Fruit fly (Drosophila melanogaster) whole organism, embryonic: ENCODE measurements around the gene Gr36c.

Experiments
- Antp ChIP-seq: fragments of 200-800 bp; sonication (Bioruptor generic); optimal IDR thresholded peaks from 3 replicates; lab custom pipeline; 2016; ENCODE audit warnings: missing biosample characterization, missing genetic modification characterization
- Blimp-1 ChIP-seq: fragments of 200-800 bp; sonication (Bioruptor generic); optimal IDR thresholded peaks from 3 replicates; lab custom pipeline; 2018; ENCODE audit warnings: missing biosample characterization, missing genetic modification characterization, mild to moderate bottlenecking, moderate library complexity, missing genetic modification reagents
- BtbVII ChIP-seq: fragments of 200-800 bp; sonication (Bioruptor generic); optimal IDR thresholded peaks from 3 replicates; lab custom pipeline; 2017; ENCODE audit warnings: missing biosample characterization, mild to moderate bottlenecking, missing genetic modification characterization
- C15 ChIP-seq: fragments of 200-800 bp; sonication (Bioruptor generic); IDR thresholded peaks from 3 replicates; pipeline ENCODE4 v1.3.6; 2022; ENCODE audit warnings: missing biosample characterization, missing genetic modification characterization
- CG10147 ChIP-seq: fragments of 200-800 bp; sonication (Bioruptor generic); optimal IDR thresholded peaks from 2 replicates; lab custom pipeline; 2019; ENCODE audit warnings: missing biosample characterization, mild to moderate bottlenecking, missing genetic modification characterization, moderate library complexity
- CG11504 ChIP-seq: fragments of 200-800 bp; sonication (Bioruptor generic); optimal IDR thresholded peaks from 3 replicates; lab custom pipeline; 2019; ENCODE audit warnings: missing biosample characterization, mild to moderate bottlenecking, missing genetic modification characterization, moderate library complexity
- CG12659 ChIP-seq: fragments of 200-800 bp; sonication (Bioruptor generic); optimal IDR thresholded peaks from 3 replicates; lab custom pipeline; 2017; ENCODE audit warnings: mild to moderate bottlenecking, missing biosample characterization, missing genetic modification reagents, missing genetic modification characterization
- CG12769 ChIP-seq: fragments of 200-800 bp; sonication (Bioruptor generic); optimal IDR thresholded peaks from 2 replicates; lab custom pipeline; 2019; ENCODE audit warnings: missing biosample characterization, mild to moderate bottlenecking, missing genetic modification characterization, moderate library complexity
- CG14667 ChIP-seq: fragments of 200-800 bp; sonication (Bioruptor generic); IDR thresholded peaks from 2 replicates; pipeline ENCODE4 v1.3.6; 2022; ENCODE audit warnings: missing biosample characterization, missing genetic modification characterization
- CG14710 ChIP-seq: fragments of 200-800 bp; sonication (Bioruptor generic); optimal IDR thresholded peaks from 3 replicates; lab custom pipeline; 2019; ENCODE audit warnings: missing biosample characterization, mild to moderate bottlenecking, missing genetic modification characterization, moderate library complexity
- CG15514 ChIP-seq: fragments of 200-800 bp; sonication (Bioruptor generic); optimal IDR thresholded peaks from 3 replicates; lab custom pipeline; 2017; ENCODE audit warnings: missing biosample characterization, missing genetic modification characterization, mild to moderate bottlenecking, moderate library complexity, missing genetic modification reagents
- CG15601 ChIP-seq: fragments of 200-800 bp; sonication (Bioruptor generic); optimal IDR thresholded peaks from 3 replicates; lab custom pipeline; 2019; ENCODE audit warnings: missing biosample characterization, mild to moderate bottlenecking, missing genetic modification characterization, moderate library complexity
- CG17385 ChIP-seq: fragments of 200-800 bp; sonication (Bioruptor generic); optimal IDR thresholded peaks from 3 replicates; lab custom pipeline; 2018; ENCODE audit warnings: missing biosample characterization, mild to moderate bottlenecking, missing genetic modification characterization
- CG18764 ChIP-seq: fragments of 200-800 bp; sonication (Bioruptor generic); optimal IDR thresholded peaks from 3 replicates; lab custom pipeline; 2016; ENCODE audit warnings: missing biosample characterization, missing genetic modification characterization
- CG2678 ChIP-seq: fragments of 200-800 bp; sonication (Bioruptor generic); optimal IDR thresholded peaks from 3 replicates; lab custom pipeline; 2019; ENCODE audit warnings: missing biosample characterization, mild to moderate bottlenecking, missing genetic modification characterization, moderate library complexity
- CG31365 ChIP-seq: fragments of 200-800 bp; sonication (Bioruptor generic); optimal IDR thresholded peaks from 2 replicates; lab custom pipeline; 2018; ENCODE audit warnings: missing biosample characterization, mild to moderate bottlenecking, missing genetic modification characterization
- CG33213 ChIP-seq: fragments of 200-800 bp; sonication (Bioruptor generic); optimal IDR thresholded peaks from 3 replicates; lab custom pipeline; 2016; ENCODE audit warnings: missing biosample characterization, missing genetic modification characterization
- CG33557 ChIP-seq: fragments of 200-800 bp; sonication (Bioruptor generic); optimal IDR thresholded peaks from 2 replicates; lab custom pipeline; 2019; ENCODE audit warnings: missing biosample characterization, mild to moderate bottlenecking, missing genetic modification characterization, moderate library complexity
- CG4404 ChIP-seq: fragments of 200-800 bp; sonication (Bioruptor generic); IDR thresholded peaks from 2 replicates; pipeline ENCODE4 v1.3.6; 2022; ENCODE audit warnings: missing biosample characterization, missing genetic modification characterization
- CG4854 ChIP-seq: fragments of 200-800 bp; sonication (Bioruptor generic); optimal IDR thresholded peaks from 2 replicates; lab custom pipeline; 2016; ENCODE audit warnings: missing biosample characterization, missing genetic modification characterization, inconsistent platforms
- CG7786 ChIP-seq: fragments of 200-800 bp; sonication (Bioruptor generic); optimal IDR thresholded peaks from 2 replicates; lab custom pipeline; 2016; ENCODE audit warnings: missing biosample characterization, missing genetic modification characterization
- CG7839 ChIP-seq: fragments of 200-800 bp; sonication (Bioruptor generic); optimal IDR thresholded peaks from 3 replicates; lab custom pipeline; 2018; ENCODE audit warnings: missing biosample characterization, mild to moderate bottlenecking, missing genetic modification characterization, moderate library complexity
- CG8359 ChIP-seq: fragments of 200-800 bp; sonication (Bioruptor generic); optimal IDR thresholded peaks from 2 replicates; lab custom pipeline; 2017; ENCODE audit warnings: missing biosample characterization, mild to moderate bottlenecking, missing genetic modification characterization, borderline replicate concordance
- CG8765 ChIP-seq: fragments of 200-800 bp; sonication (Bioruptor generic); IDR thresholded peaks from 2 replicates; pipeline ENCODE4 v1.3.6; 2022; ENCODE audit warnings: missing biosample characterization, missing genetic modification characterization
- CG8944 ChIP-seq: fragments of 200-800 bp; sonication (Bioruptor generic); optimal IDR thresholded peaks from 3 replicates; lab custom pipeline; 2016; ENCODE audit warnings: missing biosample characterization, missing genetic modification characterization
- CG9932 ChIP-seq: fragments of 200-800 bp; sonication (Bioruptor generic); IDR thresholded peaks from 2 replicates; pipeline ENCODE4 v1.3.6; 2022; ENCODE audit warnings: missing biosample characterization, missing genetic modification characterization
- Meics ChIP-seq: fragments of 200-800 bp; sonication (Bioruptor generic); optimal IDR thresholded peaks from 2 replicates; lab custom pipeline; 2017; ENCODE audit warnings: missing biosample characterization, mild to moderate bottlenecking, missing genetic modification characterization
- Myb ChIP-seq: fragments of 200-800 bp; sonication (Bioruptor generic); optimal IDR thresholded peaks from 2 replicates; lab custom pipeline; 2016; ENCODE audit warnings: missing biosample characterization, missing genetic modification characterization
- Nf-YC ChIP-seq: fragments of 200-800 bp; optimal IDR thresholded peaks from 3 replicates; lab custom pipeline; 2019; ENCODE audit warnings: missing biosample characterization, mild to moderate bottlenecking, missing genetic modification characterization, moderate library complexity
- Oli ChIP-seq: fragments of 200-800 bp; sonication (Bioruptor generic); optimal IDR thresholded peaks from 2 replicates; lab custom pipeline; 2018; ENCODE audit warnings: missing biosample characterization, mild to moderate bottlenecking, missing genetic modification characterization, moderate library complexity
- Sin3A ChIP-seq: fragments of >200 bp; optimal IDR thresholded peaks from 2 replicates; lab custom pipeline; 2018
- Sox102F ChIP-seq: fragments of 200-800 bp; sonication (Bioruptor generic); optimal IDR thresholded peaks from 2 replicates; lab custom pipeline; 2018; ENCODE audit warnings: missing biosample characterization, mild to moderate bottlenecking, missing genetic modification characterization, moderate library complexity
- Usf ChIP-seq: fragments of 200-800 bp; sonication (Bioruptor generic); optimal IDR thresholded peaks from 2 replicates; lab custom pipeline; 2017; ENCODE audit warnings: missing genotype, missing biosample characterization, missing genetic modification characterization
- abd-A ChIP-seq: fragments of 200-800 bp; sonication (Bioruptor generic); optimal IDR thresholded peaks from 3 replicates; lab custom pipeline; 2019; ENCODE audit warnings: missing biosample characterization, mild to moderate bottlenecking, missing genetic modification characterization, moderate library complexity
- az2 ChIP-seq: fragments of 200-800 bp; sonication (Bioruptor generic); optimal IDR thresholded peaks from 3 replicates; lab custom pipeline; 2016; ENCODE audit warnings: missing biosample characterization, missing genetic modification characterization
- br ChIP-seq: fragments of >200 bp; optimal IDR thresholded peaks from 2 replicates; lab custom pipeline; 2017
- cwo ChIP-seq: fragments of 200-800 bp; sonication (Bioruptor generic); optimal IDR thresholded peaks from 3 replicates; lab custom pipeline; 2017; ENCODE audit warnings: missing biosample characterization, missing genetic modification characterization, mild to moderate bottlenecking, moderate library complexity, missing genetic modification reagents
- fd64A ChIP-seq: fragments of 200-800 bp; sonication (Bioruptor generic); optimal IDR thresholded peaks from 3 replicates; lab custom pipeline; 2018; ENCODE audit warnings: missing biosample characterization, mild to moderate bottlenecking, missing genetic modification characterization
- gsb ChIP-seq: fragments of 200-800 bp; sonication (Bioruptor generic); IDR thresholded peaks from 2 replicates; pipeline ENCODE4 v1.3.6; 2022; ENCODE audit warnings: missing biosample characterization, missing genetic modification characterization
- jing ChIP-seq: fragments of 200-800 bp; sonication (Bioruptor generic); optimal IDR thresholded peaks from 2 replicates; lab custom pipeline; 2018; ENCODE audit warnings: missing biosample characterization, mild to moderate bottlenecking, missing genetic modification characterization
- kay ChIP-seq: fragments of 200-800 bp; sonication (Bioruptor generic); optimal IDR thresholded peaks from 2 replicates; lab custom pipeline; 2016; ENCODE audit warnings: missing biosample characterization, missing genetic modification characterization
- lilli ChIP-seq: fragments of 200-800 bp; sonication (Bioruptor generic); optimal IDR thresholded peaks from 3 replicates; lab custom pipeline; 2016; ENCODE audit warnings: missing biosample characterization, missing genetic modification characterization
- lola ChIP-seq, 3 experiments: fragments of >200 bp in 2 of 3; fragments of 200-800 bp in 1 of 3; sonication (Bioruptor generic) in 1 of 3; optimal IDR thresholded peaks; 2 replicates each; lab custom pipeline; 2017 to 2019; ENCODE audit warnings: missing biosample characterization in 3 of 3, missing genetic modification characterization in 3 of 3, mild to moderate bottlenecking in 1 of 3, moderate library complexity in 1 of 3
- mam ChIP-seq: fragments of 200-800 bp; sonication (Bioruptor generic); optimal IDR thresholded peaks from 3 replicates; lab custom pipeline; 2016; ENCODE audit warnings: missing biosample characterization, missing genetic modification characterization
- nau ChIP-seq: fragments of 200-800 bp; sonication (Bioruptor generic); optimal IDR thresholded peaks from 3 replicates; lab custom pipeline; 2017; ENCODE audit warnings: missing biosample characterization, mild to moderate bottlenecking, missing genetic modification characterization, missing genetic modification reagents
- peb ChIP-seq: fragments of 200-800 bp; sonication (Bioruptor generic); IDR thresholded peaks from 2 replicates; pipeline ENCODE4 v1.3.6; 2022; ENCODE audit warnings: missing biosample characterization, missing genetic modification characterization
- scrt ChIP-seq: fragments of 200-800 bp; sonication (Bioruptor generic); optimal IDR thresholded peaks from 2 replicates; lab custom pipeline; 2018; ENCODE audit warnings: missing biosample characterization, mild to moderate bottlenecking, missing genetic modification characterization, moderate library complexity
- slbo ChIP-seq: fragments of 200-800 bp; sonication (Bioruptor generic); IDR thresholded peaks from 2 replicates; pipeline ENCODE4 v1.3.6; 2022; ENCODE audit warnings: missing biosample characterization, missing genetic modification characterization
- tx ChIP-seq: fragments of 200-800 bp; sonication (Bioruptor generic); optimal IDR thresholded peaks from 2 replicates; lab custom pipeline; 2016; ENCODE audit warnings: missing biosample characterization, missing genetic modification characterization
- usp ChIP-seq: fragments of >200 bp; optimal IDR thresholded peaks from 2 replicates; lab custom pipeline; 2017; ENCODE audit warnings: missing biosample characterization, missing genetic modification characterization
- zf30C ChIP-seq: fragments of 200-800 bp; sonication (Bioruptor generic); optimal IDR thresholded peaks from 3 replicates; lab custom pipeline; 2018; ENCODE audit warnings: missing biosample characterization, mild to moderate bottlenecking, missing genetic modification characterization

The Gr36c gene

DNA sequence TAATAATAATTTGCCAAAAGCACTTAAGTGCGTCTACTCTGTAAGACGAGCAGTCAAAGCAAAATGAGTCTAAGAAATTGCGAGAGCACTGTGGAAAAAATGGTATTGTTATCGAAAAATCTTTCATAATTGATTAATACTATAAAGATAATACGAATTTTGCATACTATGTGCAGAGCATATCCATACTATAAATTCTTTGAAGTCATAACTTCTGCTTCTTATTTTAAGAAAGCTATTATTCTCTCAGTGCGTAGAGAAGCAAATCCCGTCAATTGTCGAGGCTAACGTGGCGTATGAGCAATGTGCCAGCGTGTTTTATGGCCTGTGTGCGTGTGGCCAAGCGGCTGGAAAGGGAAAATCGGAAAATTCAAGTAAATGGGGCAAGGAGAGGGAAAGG, 20.5 kb upstream of the Gr36c start (continued):
- TF ChIP-seq CG14710 = no peak
- no peak for TF ChIP-seq peb
- TF ChIP-seq CG12769 (tag; lab: Kevin White, UChicago) = peak; percentile 43
- peak; percentile 2 for TF ChIP-seq mam (GFP tag; lab: Kevin White, UChicago)
- TF ChIP-seq CG15601 (tag; lab: Kevin White, UChicago) = no peak
- TF ChIP-seq kay = no peak
- TF ChIP-seq CG9932 (GFP tag; lab: Robert Waterston, UW) = peak; percentile 30; the same call in 1 of the 2 replicates
- TF ChIP-seq C15 = no peak
- peak; percentile 63 for TF ChIP-seq abd-A
- peak; percentile 38 for TF ChIP-seq Meics
- no peak for TF ChIP-seq lola (GFP tag; optimal IDR thresholded peaks at IDR 0.05; lab: Kevin White, UChicago)
- TF ChIP-seq Oli (tag; lab: Kevin White, UChicago) = no peak
- no peak for TF ChIP-seq CG33213 (GFP tag; lab: Kevin White, UChicago)
- peak; percentile 49 for TF ChIP-seq CG11504
- no peak for TF ChIP-seq br
- TF ChIP-seq Nf-YC (tag; lab: Kevin White, UChicago) = no peak
- no peak for TF ChIP-seq scrt
- peak; percentile 25 for TF ChIP-seq Sox102F (GFP tag; lab: Kevin White, UChicago)
- no peak for TF ChIP-seq Sin3A (lab: Kevin White, UChicago)
- no peak for TF ChIP-seq CG33557 (GFP tag; lab: Kevin White, UChicago)
- TF ChIP-seq CG8944 (GFP tag; lab: Kevin White, UChicago) = no peak
- no peak for TF ChIP-seq fd64A (GFP tag; lab: Kevin White, UChicago)
- TF ChIP-seq CG12659 (GFP tag; lab: Kevin White, UChicago) = no peak
- peak; percentile 57 for TF ChIP-seq CG2678
- no peak for TF ChIP-seq CG18764
- TF ChIP-seq Blimp-1 (GFP tag; lab: Kevin White, UChicago) = no peak
- TF ChIP-seq CG15514 (GFP tag; lab: Kevin White, UChicago) = peak; percentile 23
- no peak for TF ChIP-seq CG4404 (GFP tag; lab: Robert Waterston, UW)
- TF ChIP-seq CG10147 (GFP tag; lab: Kevin White, UChicago) = no peak
- TF ChIP-seq gsb (GFP tag; lab: Robert Waterston, UW) = no peak
- no peak for TF ChIP-seq jing (GFP tag; lab: Kevin White, UChicago)
- no peak for TF ChIP-seq zf30C (GFP tag; lab: Kevin White, UChicago)
- TF ChIP-seq cwo (GFP tag; lab: Kevin White, UChicago) = peak; percentile 29
- no peak for TF ChIP-seq CG31365
- TF ChIP-seq CG7839 = peak; percentile 44
- no peak for TF ChIP-seq BtbVII (GFP tag; lab: Kevin White, UChicago)
- no peak for TF ChIP-seq tx
- no peak for TF ChIP-seq Usf (GFP tag; lab: Kevin White, UChicago)
- TF ChIP-seq slbo (GFP tag; lab: Robert Waterston, UW) = peak; percentile 40; the same call in 1 of the 2 replicates
- no peak for TF ChIP-seq Myb (GFP tag; lab: Kevin White, UChicago)
- peak; percentile 26 for TF ChIP-seq lilli (GFP tag; lab: Kevin White, UChicago)
- TF ChIP-seq az2 (GFP tag; lab: Kevin White, UChicago) = no peak
- TF ChIP-seq CG8765 = no peak
- TF ChIP-seq CG4854 (GFP tag; lab: Kevin White, UChicago) = no peak
- no peak for TF ChIP-seq usp (GFP tag; lab: Kevin White, UChicago)
- no peak for TF ChIP-seq CG14667
- no peak for TF ChIP-seq CG7786
- TF ChIP-seq CG8359 = no peak
- no peak for TF ChIP-seq nau (GFP tag; lab: Kevin White, UChicago)
- no peak for TF ChIP-seq Antp (GFP tag; lab: Kevin White, UChicago)
- TF ChIP-seq CG17385 (GFP tag; lab: Kevin White, UChicago) = no peak
